Fruit fly (Drosophila melanogaster): ENCODE measurements around the gene CG4789.

The CG4789 gene

dm6 chrX:16839905-16840304 is 39.2 kb downstream of the CG4789 start (continued):
- no peak for TF ChIP-seq Sox100B (GFP tag; optimal IDR thresholded peaks at IDR 0.05)
- TF ChIP-seq Bgb (GFP tag; IDR thresholded peaks at IDR 0.05; ENCODE audit: partially characterized antibody), result peak; percentile 48; the same call in 1 of the 2 replicates
- peak; percentile 29 for TF ChIP-seq mam (GFP tag; optimal IDR thresholded peaks at IDR 0.05)
- TF ChIP-seq stwl (tag; optimal IDR thresholded peaks at IDR 0.05), result peak; percentile 87
- no peak for TF ChIP-seq CG12155 (GFP tag; optimal IDR thresholded peaks at IDR 0.05)
- TF ChIP-seq pzg (GFP tag; optimal IDR thresholded peaks at IDR 0.05), result peak; percentile 32
- TF ChIP-seq HmgD (GFP tag; optimal IDR thresholded peaks at IDR 0.05), result peak; percentile 73
- TF ChIP-seq chif (GFP tag; optimal IDR thresholded peaks at IDR 0.05), result peak in 1 of 2 experiments; percentile 7
- TF ChIP-seq CG12769 (tag; optimal IDR thresholded peaks at IDR 0.05), result no peak
- TF ChIP-seq grn (GFP tag; optimal IDR thresholded peaks at IDR 0.05), result no peak
- TF ChIP-seq CG17328 (GFP tag; IDR thresholded peaks at IDR 0.05), result 0 out of 2 replicates have a peak, but pooled peaks have one; percentile 16
- TF ChIP-seq CG4424 (GFP tag; optimal IDR thresholded peaks at IDR 0.05), result no peak
- TF ChIP-seq CG32532 (GFP tag; IDR thresholded peaks at IDR 0.05), result 0 out of 2 replicates have a peak, but pooled peaks have one; percentile 20
- no peak for TF ChIP-seq Atf-2 (GFP tag; optimal IDR thresholded peaks at IDR 0.05)
- TF ChIP-seq CG15011 (GFP tag; optimal IDR thresholded peaks at IDR 0.05), result no peak
- TF ChIP-seq CG14014 (GFP tag; IDR thresholded peaks at IDR 0.05), result 0 out of 2 replicates have a peak, but pooled peaks have one; percentile 12
- peak; percentile 2 for TF ChIP-seq bcd (GFP tag; optimal IDR thresholded peaks at IDR 0.05)
- TF ChIP-seq NFAT (GFP tag; IDR thresholded peaks at IDR 0.05), result peak; percentile 15; the same call in 1 of the 2 replicates
- no peak for TF ChIP-seq run (tag; optimal IDR thresholded peaks at IDR 0.05)
- no peak for TF ChIP-seq slp2 (GFP tag; optimal IDR thresholded peaks at IDR 0.05)
- peak; percentile 76 for TF ChIP-seq CG11456 (GFP tag; IDR thresholded peaks at IDR 0.05)
- peak; percentile 78 for TF ChIP-seq Med (GFP tag)
- 0 out of 2 replicates have a peak, but pooled peaks have one; percentile 9 for TF ChIP-seq sisA (GFP tag; IDR thresholded peaks at IDR 0.05)
- no peak for TF ChIP-seq lov (optimal IDR thresholded peaks at IDR 0.05)
- TF ChIP-seq lov (GFP tag; IDR thresholded peaks at IDR 0.05), result 0 out of 3 replicates have a peak, but pooled peaks have one; percentile 27
- peak; percentile 30 for TF ChIP-seq nmo (GFP tag; optimal IDR thresholded peaks at IDR 0.05)
- no peak for TF ChIP-seq CG16779 (GFP tag; IDR thresholded peaks at IDR 0.05)
- TF ChIP-seq Ets97D (GFP tag; optimal IDR thresholded peaks at IDR 0.05), result peak; percentile 33
- no peak for TF ChIP-seq hbn (GFP tag; IDR thresholded peaks at IDR 0.05; ENCODE audit: partially characterized antibody)
- TF ChIP-seq gro (GFP tag; optimal IDR thresholded peaks at IDR 0.05), result no peak
- peak; percentile 18 for TF ChIP-seq CG8944 (GFP tag; optimal IDR thresholded peaks at IDR 0.05)
- TF ChIP-seq CG9876 (GFP tag; optimal IDR thresholded peaks at IDR 0.05), result peak; percentile 14
- no peak for TF ChIP-seq HLH3B (GFP tag; IDR thresholded peaks at IDR 0.05)
- TF ChIP-seq wor (GFP tag; IDR thresholded peaks at IDR 0.05), result no peak
- 0 out of 3 replicates have a peak, but pooled peaks have one; percentile 46 for TF ChIP-seq CG6791 (GFP tag; IDR thresholded peaks at IDR 0.05; ENCODE audit: partially characterized antibody)
- no peak for TF ChIP-seq tap (tag; optimal IDR thresholded peaks at IDR 0.05)
- TF ChIP-seq Abd-B (GFP tag; optimal IDR thresholded peaks at IDR 0.05), result peak; percentile 56
- peak; percentile 19 for TF ChIP-seq CG10209 (GFP tag; optimal IDR thresholded peaks at IDR 0.05)
- peak; percentile 55 for TF ChIP-seq Rfx (GFP tag; IDR thresholded peaks at IDR 0.05)
- TF ChIP-seq da (GFP tag; optimal IDR thresholded peaks at IDR 0.05), result no peak
- no peak for TF ChIP-seq Asciz (GFP tag; optimal IDR thresholded peaks at IDR 0.05)
- 0 out of 3 replicates have a peak, but pooled peaks have one; percentile 33 for TF ChIP-seq ken (GFP tag; IDR thresholded peaks at IDR 0.05)
- TF ChIP-seq Rx (GFP tag; IDR thresholded peaks at IDR 0.05), result no peak
- TF ChIP-seq CG2199 (GFP tag; IDR thresholded peaks at IDR 0.05), result peak; percentile 96
- peak; percentile 11; the same call in 1 of the 3 replicates for TF ChIP-seq Aef1 (GFP tag; IDR thresholded peaks at IDR 0.05)
- no peak for TF ChIP-seq CG3281 (GFP tag; optimal IDR thresholded peaks at IDR 0.05)
- TF ChIP-seq ERR (GFP tag; optimal IDR thresholded peaks at IDR 0.05), result no peak
- TF ChIP-seq chn (GFP tag; optimal IDR thresholded peaks at IDR 0.05), result no peak
- TF ChIP-seq CG18619 (GFP tag; optimal IDR thresholded peaks at IDR 0.05), result no peak
- no peak for TF ChIP-seq en (GFP tag; optimal IDR thresholded peaks at IDR 0.05)
- peak; percentile 19 for TF ChIP-seq CG11504 (tag; optimal IDR thresholded peaks at IDR 0.05)

Data from whole organism, embryonic.